Fruit fly (Drosophila melanogaster) whole organism, prepupa: ENCODE data around the gene Oatp33Eb.

ENCODE experiments used
- Blimp-1 ChIP-seq: fragments of 200-800 bp; sonication (Bioruptor generic); optimal IDR thresholded peaks from 3 replicates; lab custom pipeline; 2017; ENCODE audit warnings: missing biosample characterization, missing genetic modification characterization, mild to moderate bottlenecking, moderate library complexity, missing genetic modification reagents
- CG10631 ChIP-seq: fragments of 200-800 bp; sonication (Bioruptor generic); optimal IDR thresholded peaks from 2 replicates; lab custom pipeline; 2016; ENCODE audit warnings: missing biosample characterization, missing genetic modification characterization
- CG10669 ChIP-seq: fragments of 200-800 bp; sonication (Bioruptor generic); optimal IDR thresholded peaks from 3 replicates; lab custom pipeline; 2018; ENCODE audit warnings: missing biosample characterization, mild to moderate bottlenecking, missing genetic modification characterization, moderate library complexity
- CG11294 ChIP-seq: fragments of 200-800 bp; sonication (Bioruptor generic); IDR thresholded peaks from 2 replicates; pipeline ENCODE4 v1.3.6; 2022; ENCODE audit warnings: missing biosample characterization, missing genetic modification characterization
- CG11762 ChIP-seq: fragments of 200-800 bp; sonication (Bioruptor generic); optimal IDR thresholded peaks from 3 replicates; lab custom pipeline; 2016; ENCODE audit warnings: missing biosample characterization, missing genetic modification characterization; ENCODE audit not compliant: insufficient read depth
- CG11902 ChIP-seq: fragments of 200-800 bp; sonication (Bioruptor generic); optimal IDR thresholded peaks from 3 replicates; lab custom pipeline; 2016; ENCODE audit warnings: missing biosample characterization, missing genetic modification characterization
- CG15336 ChIP-seq: fragments of 200-800 bp; sonication (Bioruptor generic); IDR thresholded peaks from 2 replicates; pipeline ENCODE4 v1.3.6; 2022; ENCODE audit warnings: missing biosample characterization, missing genetic modification characterization
- CG16779 ChIP-seq: fragments of 200-800 bp; sonication (Bioruptor generic); optimal IDR thresholded peaks from 3 replicates; lab custom pipeline; 2017; ENCODE audit warnings: missing biosample characterization, mild to moderate bottlenecking, missing genetic modification characterization
- CG31627 ChIP-seq: fragments of 200-800 bp; sonication (Bioruptor generic); optimal IDR thresholded peaks from 3 replicates; lab custom pipeline; 2016; ENCODE audit warnings: missing biosample characterization, missing genetic modification characterization
- CG32006 ChIP-seq: fragments of 200-800 bp; sonication (Bioruptor generic); optimal IDR thresholded peaks from 3 replicates; lab custom pipeline; 2017; ENCODE audit warnings: missing biosample characterization, mild to moderate bottlenecking, missing genetic modification characterization
- CG34406 ChIP-seq: fragments of 200-800 bp; sonication (Bioruptor generic); optimal IDR thresholded peaks from 3 replicates; lab custom pipeline; 2016; ENCODE audit warnings: missing biosample characterization, missing genetic modification characterization
- CG4318 ChIP-seq: fragments of 200-800 bp; sonication (Bioruptor generic); optimal IDR thresholded peaks from 3 replicates; lab custom pipeline; 2017; ENCODE audit warnings: missing biosample characterization, mild to moderate bottlenecking, missing genetic modification characterization
- CG6163 ChIP-seq: fragments of 200-800 bp; sonication (Bioruptor generic); IDR thresholded peaks from 3 replicates; pipeline ENCODE4 v1.3.6; 2022; ENCODE audit warnings: missing biosample characterization, missing genetic modification characterization
- CG6792 ChIP-seq: fragments of 200-800 bp; sonication (Bioruptor generic); optimal IDR thresholded peaks from 3 replicates; lab custom pipeline; 2016; ENCODE audit warnings: missing biosample characterization, missing genetic modification characterization
- CG6854 ChIP-seq: fragments of 200-800 bp; sonication (Bioruptor generic); optimal IDR thresholded peaks from 2 replicates; lab custom pipeline; 2017; ENCODE audit warnings: missing biosample characterization, mild to moderate bottlenecking, missing genetic modification characterization
- CG7368 ChIP-seq: fragments of 200-800 bp; sonication (Bioruptor generic); optimal IDR thresholded peaks from 3 replicates; lab custom pipeline; 2016; ENCODE audit warnings: missing biosample characterization, missing genetic modification characterization
- CG8119 ChIP-seq: fragments of 200-800 bp; sonication (Bioruptor generic); IDR thresholded peaks from 3 replicates; pipeline ENCODE4 v1.3.6; 2022; ENCODE audit warnings: missing biosample characterization, missing genetic modification characterization
- CG8319 ChIP-seq: fragments of 200-800 bp; sonication (Bioruptor generic); optimal IDR thresholded peaks from 3 replicates; lab custom pipeline; 2016; ENCODE audit warnings: missing biosample characterization, missing genetic modification characterization
- CG8632 ChIP-seq: fragments of 200-800 bp; sonication (Bioruptor generic); optimal IDR thresholded peaks from 3 replicates; lab custom pipeline; 2016; ENCODE audit warnings: missing biosample characterization, missing genetic modification characterization
- CG9139 ChIP-seq: fragments of 200-800 bp; sonication (Bioruptor generic); optimal IDR thresholded peaks from 3 replicates; lab custom pipeline; 2017; ENCODE audit warnings: missing biosample characterization, mild to moderate bottlenecking, missing genetic modification characterization
- Eip75B ChIP-seq: fragments of 200-800 bp; sonication (Bioruptor generic); optimal IDR thresholded peaks from 3 replicates; lab custom pipeline; 2016; ENCODE audit warnings: missing biosample characterization, missing genetic modification characterization
- Eip78C ChIP-seq: fragments of 200-800 bp; sonication (Bioruptor generic); peaks from one replicate; lab custom pipeline; 2016; ENCODE audit warnings: missing biosample characterization, missing genetic modification characterization
- Eip93F ChIP-seq: fragments of 200-800 bp; sonication (Bioruptor generic); optimal IDR thresholded peaks from 2 replicates; lab custom pipeline; 2016; ENCODE audit warnings: missing biosample characterization, mild to moderate bottlenecking, missing genetic modification characterization
- Ets21C ChIP-seq: fragments of 200-800 bp; sonication (Bioruptor generic); optimal IDR thresholded peaks from 3 replicates; lab custom pipeline; 2016; ENCODE audit warnings: missing biosample characterization, missing genetic modification characterization
- Gug ChIP-seq: fragments of 200-800 bp; sonication (Bioruptor generic); IDR thresholded peaks from 2 replicates; pipeline ENCODE4 v1.3.6; 2022; ENCODE audit warnings: missing biosample characterization, missing genetic modification characterization
- Hr38 ChIP-seq: sonication (Bioruptor generic); optimal IDR thresholded peaks from 2 replicates; lab custom pipeline; 2016; ENCODE audit warnings: missing biosample characterization, missing genetic modification characterization
- Hr39 ChIP-seq: fragments of 200-800 bp; sonication (Bioruptor generic); optimal IDR thresholded peaks from 2 replicates; lab custom pipeline; 2016; ENCODE audit warnings: missing biosample characterization, missing genetic modification characterization
- Hr4 ChIP-seq: fragments of 200-800 bp; sonication (Bioruptor generic); optimal IDR thresholded peaks from 3 replicates; lab custom pipeline; 2016; ENCODE audit warnings: missing biosample characterization, missing genetic modification characterization
- Lpt ChIP-seq: fragments of 200-800 bp; sonication (Bioruptor generic); optimal IDR thresholded peaks from 3 replicates; lab custom pipeline; 2016; ENCODE audit warnings: missing biosample characterization, missing genetic modification characterization
- Met ChIP-seq: fragments of 200-800 bp; sonication (Bioruptor generic); optimal IDR thresholded peaks from 3 replicates; lab custom pipeline; 2016; ENCODE audit warnings: missing biosample characterization, missing genetic modification characterization
- OdsH ChIP-seq: fragments of 200-800 bp; sonication (Bioruptor generic); optimal IDR thresholded peaks from 3 replicates; lab custom pipeline; 2016; ENCODE audit warnings: missing biosample characterization, missing genetic modification characterization
- Smox ChIP-seq: fragments of 200-800 bp; sonication (Bioruptor generic); optimal IDR thresholded peaks from 3 replicates; lab custom pipeline; 2016; ENCODE audit warnings: missing biosample characterization, missing genetic modification characterization
- Sox14 ChIP-seq: fragments of 200-800 bp; sonication (Bioruptor generic); optimal IDR thresholded peaks from 3 replicates; lab custom pipeline; 2016; ENCODE audit warnings: missing biosample characterization, missing genetic modification characterization
- achi ChIP-seq: fragments of 200-800 bp; sonication (Bioruptor generic); optimal IDR thresholded peaks from 3 replicates; lab custom pipeline; 2016; ENCODE audit warnings: missing biosample characterization, missing genetic modification characterization
- acj6 ChIP-seq: fragments of 200-800 bp; sonication (Bioruptor generic); optimal IDR thresholded peaks from 3 replicates; lab custom pipeline; 2016; ENCODE audit warnings: missing biosample characterization, missing genetic modification characterization
- cyc ChIP-seq: fragments of 200-800 bp; sonication (Bioruptor generic); optimal IDR thresholded peaks from 3 replicates; lab custom pipeline; 2016; ENCODE audit warnings: missing biosample characterization, missing genetic modification characterization
- dac ChIP-seq: fragments of 200-800 bp; sonication (Bioruptor generic); optimal IDR thresholded peaks from 2 replicates; lab custom pipeline; 2017; ENCODE audit warnings: missing biosample characterization, mild to moderate bottlenecking, missing genetic modification characterization
- dsx ChIP-seq: fragments of 200-800 bp; optimal IDR thresholded peaks from 3 replicates; lab custom pipeline; 2019; ENCODE audit warnings: missing biosample characterization, mild to moderate bottlenecking, missing genetic modification characterization, moderate library complexity; ENCODE audit not compliant: poor library complexity, severe bottlenecking
- esn ChIP-seq: fragments of 200-800 bp; sonication (Bioruptor generic); optimal IDR thresholded peaks from 2 replicates; lab custom pipeline; 2016; ENCODE audit warnings: missing biosample characterization, mild to moderate bottlenecking, missing genetic modification characterization, moderate library complexity
- fd85E ChIP-seq: fragments of 200-800 bp; sonication (Bioruptor generic); optimal IDR thresholded peaks from 3 replicates; lab custom pipeline; 2016; ENCODE audit warnings: missing biosample characterization, missing genetic modification characterization
- net ChIP-seq: fragments of 200-800 bp; sonication (Bioruptor generic); optimal IDR thresholded peaks from 3 replicates; lab custom pipeline; 2016; ENCODE audit warnings: missing biosample characterization, missing genetic modification characterization
- salr ChIP-seq, 2 experiments: fragments of 200-800 bp; sonication (Bioruptor generic); optimal IDR thresholded peaks; 3 replicates each; lab custom pipeline; 2016 to 2018; ENCODE audit warnings: missing biosample characterization in 2 of 2, missing genetic modification characterization in 2 of 2, mild to moderate bottlenecking in 1 of 2
- spab ChIP-seq: fragments of 200-800 bp; sonication (Bioruptor generic); optimal IDR thresholded peaks from 2 replicates; lab custom pipeline; 2017; ENCODE audit warnings: missing biosample characterization, mild to moderate bottlenecking, missing genetic modification characterization, missing genetic modification reagents
- svp ChIP-seq: fragments of 200-800 bp; sonication (Bioruptor generic); peaks from one replicate; lab custom pipeline; 2016; ENCODE audit warnings: missing biosample characterization, missing genetic modification characterization
- topi ChIP-seq: fragments of 200-800 bp; sonication (Bioruptor generic); optimal IDR thresholded peaks from 3 replicates; lab custom pipeline; 2016; ENCODE audit warnings: missing biosample characterization, missing genetic modification characterization
- vri ChIP-seq: fragments of 200-800 bp; sonication (Bioruptor generic); optimal IDR thresholded peaks from 3 replicates; lab custom pipeline; 2016; ENCODE audit warnings: missing biosample characterization, mild to moderate bottlenecking, missing genetic modification characterization

Oatp33Eb gene

dm6 chr2L:12483519-12483865, 35.2 kb downstream of the Oatp33Eb start:
- no peak for TF ChIP-seq CG8119 (GFP tag; lab: Robert Waterston, UW)
- TF ChIP-seq CG8319 (GFP tag; lab: Kevin White, UChicago): no peak
- TF ChIP-seq Sox14 (GFP tag; lab: Kevin White, UChicago): no peak
- no peak for TF ChIP-seq Eip75B (GFP tag; lab: Kevin White, UChicago)
- no peak for TF ChIP-seq OdsH (GFP tag; lab: Kevin White, UChicago)
- TF ChIP-seq Blimp-1 (GFP tag; lab: Kevin White, UChicago): no peak
- no peak for TF ChIP-seq Gug (GFP tag; lab: Robert Waterston, UW)
- no peak for TF ChIP-seq CG10669 (GFP tag; lab: Kevin White, UChicago)
- no peak for TF ChIP-seq acj6 (GFP tag; lab: Kevin White, UChicago)
- TF ChIP-seq CG11294 (GFP tag; lab: Robert Waterston, UW): no peak
- no peak for TF ChIP-seq achi (GFP tag; lab: Kevin White, UChicago)
- TF ChIP-seq Smox (GFP tag; lab: Kevin White, UChicago): no peak
- no peak for TF ChIP-seq svp (GFP tag; lab: Kevin White, UChicago)
- TF ChIP-seq esn (GFP tag; lab: Kevin White, UChicago): no peak
- no peak for TF ChIP-seq CG15336 (GFP tag; lab: Robert Waterston, UW)
- no peak for TF ChIP-seq salr (GFP tag; optimal IDR thresholded peaks at IDR 0.05; lab: Kevin White, UChicago)

- TF ChIP-seq CG16779 (peak; percentile 79), CG8319 (GFP tag; lab: Kevin White, UChicago) (peak; percentile 96), Hr4 (GFP tag; lab: Kevin White, UChicago) (peak; percentile 91), Gug (GFP tag; lab: Robert Waterston, UW) (peak; percentile 90), CG6792 (peak; percentile 96), Smox (GFP tag; lab: Kevin White, UChicago) (peak; percentile 97), Eip75B (GFP tag; lab: Kevin White, UChicago) (peak; percentile 94), Eip78C (GFP tag; lab: Kevin White, UChicago) (peak; percentile 99), Hr39 (peak; percentile 99), CG11294 (GFP tag; lab: Robert Waterston, UW) (peak; percentile 93), dac (peak; percentile 92), Blimp-1 (GFP tag; lab: Kevin White, UChicago) (peak; percentile 87), CG7368 (GFP tag; lab: Kevin White, UChicago) (peak; percentile 96), CG31627 (peak; percentile 98), CG8119 (GFP tag; lab: Robert Waterston, UW) (peak; percentile 96), dsx (peak; percentile 91), salr (GFP tag; optimal IDR thresholded peaks at IDR 0.05; lab: Kevin White, UChicago) (peak; percentile 91 to 97), CG6163 (peak; percentile 96), esn (GFP tag; lab: Kevin White, UChicago) (peak; percentile 99), CG10631 (GFP tag; lab: Kevin White, UChicago) (peak; percentile 96), CG6854 (peak; percentile 92), CG4318 (GFP tag; lab: Kevin White, UChicago) (peak; percentile 93), svp (GFP tag; lab: Kevin White, UChicago) (peak; percentile 99), CG32006 (GFP tag; lab: Kevin White, UChicago) (peak; percentile 98), topi (GFP tag; lab: Kevin White, UChicago) (peak; percentile 97), achi (GFP tag; lab: Kevin White, UChicago) (peak; percentile 95), CG11902 (GFP tag; lab: Kevin White, UChicago) (peak; percentile 95), cyc (GFP tag; lab: Kevin White, UChicago) (peak; percentile 98), fd85E (GFP tag; lab: Kevin White, UChicago) (peak; percentile 92), spab (peak; percentile 95), CG8632 (peak; percentile 95), CG11762 (GFP tag; lab: Kevin White, UChicago) (peak; percentile 94), Eip93F (peak; percentile 82), Lpt (peak; percentile 94), CG34406 (peak; percentile 97), CG10669 (GFP tag; lab: Kevin White, UChicago) (peak; percentile 96), Hr38 (peak; percentile 34), net (peak; percentile 97), CG9139 (peak; percentile 94), vri (peak; percentile 94), acj6 (GFP tag; lab: Kevin White, UChicago) (peak; percentile 97), Ets21C (GFP tag; lab: Kevin White, UChicago) (peak; percentile 97), Met (GFP tag; lab: Kevin White, UChicago) (peak; percentile 96)
Observed at dm6 chr2L:12483866-12484554, 35.7 kb downstream of the Oatp33Eb start.
